Worm (Caenorhabditis elegans) whole organism, L1 larva: Measurements from ENCODE around the gene C05C10.8.

ENCODE experiments used
- C04F5.9 ChIP-seq: sonication (generic microtip); optimal IDR thresholded peaks from 2 replicates; lab custom pipeline; 2016; ENCODE audit warnings: missing genetic modification characterization, missing compliant biosample characterization
- C16A3.4 ChIP-seq: fragments of 150-350 bp; optimal IDR thresholded peaks from 2 replicates; lab custom pipeline; 2014; ENCODE audit warnings: missing biosample characterization, missing genetic modification characterization
- C34B4.2 ChIP-seq: sonication (generic microtip); optimal IDR thresholded peaks from 2 replicates; lab custom pipeline; 2017; ENCODE audit warnings: mild to moderate bottlenecking, missing genetic modification characterization, missing compliant biosample characterization
- Y116A8C.19 ChIP-seq: sonication (generic microtip); optimal IDR thresholded peaks from 2 replicates; lab custom pipeline; 2016; ENCODE audit warnings: missing compliant biosample characterization, missing genetic modification characterization, borderline replicate concordance
- aly-2 ChIP-seq: fragments of 150-350 bp; optimal IDR thresholded peaks from 2 replicates; lab custom pipeline; 2014; ENCODE audit warnings: missing biosample characterization, missing genetic modification characterization
- ama-1 ChIP-seq: fragments of 150-350 bp; optimal IDR thresholded peaks from 2 replicates; lab custom pipeline; 2014
- blmp-1 ChIP-seq: fragments of 150-350 bp; optimal IDR thresholded peaks from 2 replicates; lab custom pipeline; 2014; ENCODE audit warnings: missing biosample characterization, missing genetic modification characterization
- ceh-8 ChIP-seq: fragments of 200-800 bp; sonication (Bioruptor generic); optimal IDR thresholded peaks from 2 replicates; lab custom pipeline; 2018; ENCODE audit warnings: mild to moderate bottlenecking, missing genetic modification characterization, moderate library complexity, missing compliant biosample characterization
- ceh-82 ChIP-seq, 3 experiments: fragments of 150-350 bp in 1 of 3; sonication (generic microtip) in 2 of 3; optimal IDR thresholded peaks; 2 replicates each; lab custom pipeline; 2014 to 2017; ENCODE audit warnings: missing biosample characterization in 3 of 3, missing genetic modification characterization in 3 of 3
- ceh-88 ChIP-seq: fragments of 200-800 bp; sonication (Bioruptor generic); IDR thresholded peaks from 2 replicates; pipeline ENCODE4 v1.3.6; 2022; ENCODE audit warnings: missing genetic modification characterization, missing compliant biosample characterization
- ceh-90 ChIP-seq: sonication (generic microtip); optimal IDR thresholded peaks from 2 replicates; lab custom pipeline; 2016; ENCODE audit warnings: missing genetic modification characterization, missing compliant biosample characterization
- dpl-1 ChIP-seq, 3 experiments: fragments of 150-350 bp in 2 of 3; sonication (generic microtip) in 1 of 3; optimal IDR thresholded peaks; 2 replicates each; lab custom pipeline; 2014 to 2017; ENCODE audit warnings: missing biosample characterization in 3 of 3, missing genetic modification characterization in 3 of 3, missing genetic modification reagents in 3 of 3
- dsc-1 ChIP-seq: sonication (generic microtip); optimal IDR thresholded peaks from 2 replicates; lab custom pipeline; 2016; ENCODE audit warnings: mild to moderate bottlenecking, missing genetic modification characterization, missing compliant biosample characterization
- efl-1 ChIP-seq, 4 experiments: fragments of 150-350 bp; optimal IDR thresholded peaks in 3 of 4; peaks in 1 of 4; 1 replicate in 1 of 4; 2 replicates in 3 of 4; lab custom pipeline; 2014; ENCODE audit warnings: missing biosample characterization in 2 of 4, missing genetic modification characterization in 2 of 4, missing genetic modification reagents in 2 of 4
- efl-3 ChIP-seq: fragments of 200-800 bp; sonication (Bioruptor generic); optimal IDR thresholded peaks from 2 replicates; lab custom pipeline; 2018; ENCODE audit warnings: mild to moderate bottlenecking, missing genetic modification characterization, missing compliant biosample characterization
- egl-13 ChIP-seq: sonication (generic microtip); optimal IDR thresholded peaks from 2 replicates; lab custom pipeline; 2016; ENCODE audit warnings: missing genotype, missing genetic modification reagents, missing genetic modification characterization, missing compliant biosample characterization
- elt-2 ChIP-seq: sonication (generic microtip); optimal IDR thresholded peaks from 2 replicates; lab custom pipeline; 2016; ENCODE audit warnings: missing genetic modification characterization, mild to moderate bottlenecking, inconsistent platforms, missing compliant biosample characterization, missing genetic modification reagents
- elt-3 ChIP-seq, 6 experiments: fragments of 150-350 bp in 1 of 6; sonication (generic microtip); optimal IDR thresholded peaks; 2 replicates each; lab custom pipeline; 2017 to 2018; ENCODE audit warnings: missing biosample characterization in 6 of 6, missing genetic modification characterization in 6 of 6, inconsistent platforms in 1 of 6
- ets-5 ChIP-seq: fragments of 200-800 bp; sonication (Bioruptor generic); IDR thresholded peaks from 2 replicates; pipeline ENCODE4 v1.3.6; 2022; ENCODE audit warnings: missing genetic modification characterization, missing compliant biosample characterization
- grh-1 ChIP-seq: fragments of 200-800 bp; sonication (Bioruptor generic); IDR thresholded peaks from 2 replicates; pipeline ENCODE4 v1.3.6; 2022; ENCODE audit warnings: missing genetic modification reagents, missing genetic modification characterization, missing compliant biosample characterization
- hpl-2 ChIP-seq: fragments of 150-350 bp; optimal IDR thresholded peaks from 2 replicates; lab custom pipeline; 2014; ENCODE audit warnings: missing biosample characterization, missing genetic modification reagents, missing genetic modification characterization
- irx-1 ChIP-seq: sonication (generic microtip); optimal IDR thresholded peaks from 2 replicates; lab custom pipeline; 2016; ENCODE audit warnings: missing genetic modification characterization, missing compliant biosample characterization
- isw-1 ChIP-seq: fragments of 200-800 bp; sonication (Bioruptor generic); IDR thresholded peaks from 2 replicates; pipeline ENCODE4 v1.3.6; 2022; ENCODE audit warnings: missing genetic modification characterization, missing compliant biosample characterization
- lin-14 ChIP-seq: fragments of 200-800 bp; sonication (Bioruptor generic); optimal IDR thresholded peaks from 2 replicates; lab custom pipeline; 2018; ENCODE audit warnings: mild to moderate bottlenecking, missing genetic modification characterization, moderate library complexity, missing compliant biosample characterization
- lin-15B ChIP-seq: fragments of 150-350 bp; sonication (generic microtip); optimal IDR thresholded peaks from 3 replicates; lab custom pipeline; 2014; ENCODE audit warnings: missing biosample characterization, missing genetic modification characterization
- lin-35 ChIP-seq, 2 experiments: fragments of 150-350 bp; optimal IDR thresholded peaks; 2 replicates each; lab custom pipeline; 2014; ENCODE audit warnings: missing biosample characterization in 2 of 2, missing genetic modification characterization in 2 of 2, missing genetic modification reagents in 2 of 2
- lin-39 ChIP-seq: fragments of 150-350 bp; optimal IDR thresholded peaks from 2 replicates; lab custom pipeline; 2014; ENCODE audit warnings: missing biosample characterization, missing genetic modification reagents, missing genetic modification characterization
- lsy-2 ChIP-seq, 2 experiments: fragments of 150-350 bp; optimal IDR thresholded peaks; 2 replicates each; lab custom pipeline; 2014; ENCODE audit warnings: missing biosample characterization in 2 of 2, missing genetic modification characterization in 2 of 2
- mab-9 ChIP-seq: fragments of 200-800 bp; sonication (Bioruptor generic); IDR thresholded peaks from 2 replicates; pipeline ENCODE4 v1.3.6; 2022; ENCODE audit warnings: missing genetic modification reagents, missing genetic modification characterization, missing compliant biosample characterization
- mef-2 ChIP-seq: fragments of 150-350 bp; optimal IDR thresholded peaks from 2 replicates; lab custom pipeline; 2014; ENCODE audit warnings: missing biosample characterization, missing genetic modification characterization
- mep-1 ChIP-seq: fragments of 150-350 bp; optimal IDR thresholded peaks from 2 replicates; lab custom pipeline; 2014; ENCODE audit warnings: missing biosample characterization, missing genetic modification characterization
- nhr-11 ChIP-seq: fragments of 150-350 bp; optimal IDR thresholded peaks from 2 replicates; lab custom pipeline; 2014; ENCODE audit warnings: missing biosample characterization, missing genetic modification characterization
- nhr-19 ChIP-seq: fragments of 200-800 bp; sonication (Bioruptor generic); conservative IDR thresholded peaks from 2 replicates; pipeline ENCODE4 v1.3.6; 2022; ENCODE audit warnings: missing genetic modification characterization, missing compliant biosample characterization
- nhr-20 ChIP-seq: sonication (generic microtip); optimal IDR thresholded peaks from 2 replicates; lab custom pipeline; 2016; ENCODE audit warnings: mild to moderate bottlenecking, missing genetic modification characterization, missing compliant biosample characterization
- nhr-71 ChIP-seq: sonication (generic microtip); optimal IDR thresholded peaks from 2 replicates; lab custom pipeline; 2016; ENCODE audit warnings: mild to moderate bottlenecking, missing genetic modification characterization, moderate library complexity, missing compliant biosample characterization
- nhr-77 ChIP-seq: fragments of 150-350 bp; optimal IDR thresholded peaks from 2 replicates; lab custom pipeline; 2014; ENCODE audit warnings: missing biosample characterization, missing genetic modification characterization
- nhr-84 ChIP-seq: sonication (generic microtip); optimal IDR thresholded peaks from 2 replicates; lab custom pipeline; 2017; ENCODE audit warnings: missing biosample characterization, missing genetic modification characterization
- nhr-85 ChIP-seq: sonication (generic microtip); peaks from one replicate; lab custom pipeline; 2016; ENCODE audit warnings: missing genetic modification characterization, inconsistent platforms, missing compliant biosample characterization
- pax-3 ChIP-seq: fragments of 200-800 bp; sonication (Bioruptor generic); optimal IDR thresholded peaks from 2 replicates; lab custom pipeline; 2018; ENCODE audit warnings: mild to moderate bottlenecking, missing genetic modification characterization, moderate library complexity, missing compliant biosample characterization
- rnt-1 ChIP-seq: sonication (generic microtip); optimal IDR thresholded peaks from 2 replicates; lab custom pipeline; 2016; ENCODE audit warnings: mild to moderate bottlenecking, missing genetic modification characterization, moderate library complexity, missing compliant biosample characterization
- skn-1 ChIP-seq: fragments of 150-350 bp; optimal IDR thresholded peaks from 2 replicates; lab custom pipeline; 2014; ENCODE audit warnings: missing biosample characterization, missing genetic modification characterization
- snu-23 ChIP-seq: sonication (generic microtip); optimal IDR thresholded peaks from 2 replicates; lab custom pipeline; 2016; ENCODE audit warnings: missing genetic modification characterization, missing compliant biosample characterization
- sox-4 ChIP-seq: sonication (generic microtip); optimal IDR thresholded peaks from 2 replicates; lab custom pipeline; 2016; ENCODE audit warnings: missing genetic modification characterization, missing compliant biosample characterization
- swsn-7 ChIP-seq: sonication (generic microtip); optimal IDR thresholded peaks from 2 replicates; lab custom pipeline; 2016; ENCODE audit warnings: missing genetic modification characterization, missing compliant biosample characterization
- tbx-2 ChIP-seq: sonication (generic microtip); optimal IDR thresholded peaks from 2 replicates; lab custom pipeline; 2016; ENCODE audit warnings: missing genetic modification characterization, missing compliant biosample characterization
- tlp-1 ChIP-seq: fragments of 150-350 bp; optimal IDR thresholded peaks from 2 replicates; lab custom pipeline; 2014; ENCODE audit warnings: missing biosample characterization, missing genetic modification characterization
- unc-86 ChIP-seq: sonication (generic microtip); optimal IDR thresholded peaks from 2 replicates; lab custom pipeline; 2016; ENCODE audit warnings: missing genetic modification characterization, missing compliant biosample characterization
- xbp-1 ChIP-seq: sonication (generic microtip); optimal IDR thresholded peaks from 2 replicates; lab custom pipeline; 2016; ENCODE audit warnings: missing genetic modification characterization, missing compliant biosample characterization
- ztf-4 ChIP-seq: fragments of 150-350 bp; optimal IDR thresholded peaks from 2 replicates; lab custom pipeline; 2014; ENCODE audit warnings: missing biosample characterization, missing genetic modification characterization

The C05C10.8 gene

DNA sequence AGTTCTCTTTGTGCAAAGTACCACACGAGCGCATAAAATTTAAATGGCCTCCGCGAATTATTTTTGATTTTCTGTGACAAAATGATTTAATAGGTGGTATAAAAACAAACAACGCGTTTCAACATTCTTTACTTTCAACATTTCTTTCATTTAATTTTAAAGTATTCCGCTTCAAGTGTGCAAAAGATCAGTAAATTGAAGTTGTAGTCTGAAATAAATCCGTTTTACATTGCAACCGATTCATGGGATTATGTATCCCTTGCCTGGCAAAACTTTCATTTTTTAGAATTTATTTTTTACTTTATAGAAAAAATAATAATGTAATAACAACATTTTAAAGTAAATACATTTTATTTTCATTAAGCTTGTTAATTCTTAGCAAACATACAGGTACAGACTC, 23.4 kb downstream of the C05C10.8 start, which contains the start of gene F26C11.1:
Gene F26C11.1, plus strand, starts transcription at position 301 of the 400 bp plus-strand sequence.
- TF ChIP-seq ama-1 = no peak
- no peak for TF ChIP-seq ceh-82 (tag; optimal IDR thresholded peaks at IDR 0.05; lab: Kevin White, UChicago)
- TF ChIP-seq unc-86 (tag; lab: Kevin White, UChicago) = no peak
- no peak for TF ChIP-seq nhr-84 (tag; lab: Kevin White, UChicago)
- TF ChIP-seq swsn-7 (tag; lab: Kevin White, UChicago) = no peak
- no peak for TF ChIP-seq lin-35 (GFP tag; optimal IDR thresholded peaks at IDR 0.05; lab: Kevin White, UChicago)
- no peak for TF ChIP-seq ztf-4 (tag; lab: Kevin White, UChicago)
- TF ChIP-seq dsc-1 (tag; lab: Kevin White, UChicago) = no peak
- TF ChIP-seq, all 84 proteins: peak for 0

DNA sequence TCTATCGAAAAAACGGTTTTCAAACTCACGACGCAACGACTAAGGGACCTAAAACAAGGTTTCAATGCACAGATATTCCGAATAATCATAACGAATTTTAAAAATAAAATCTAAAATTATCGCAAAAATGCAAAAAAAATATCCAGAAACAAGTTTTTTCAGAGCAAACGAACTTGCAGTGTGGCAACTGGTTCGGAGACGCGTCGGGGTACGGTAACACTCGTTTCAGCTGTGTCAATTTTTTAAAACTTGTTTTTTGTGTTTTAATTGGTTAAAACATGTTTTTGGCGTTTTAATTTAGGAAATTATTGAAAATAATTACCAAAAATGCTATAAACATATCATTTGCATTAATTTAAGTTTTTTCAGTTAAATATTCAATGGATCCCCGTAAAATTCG, 25.4 kb downstream of the C05C10.8 start, which contains the start of gene C08H9.16:
Gene C08H9.16, plus strand, starts transcription at position 370 of the 400 bp plus-strand sequence.
- peak; percentile 63 to 68 for TF ChIP-seq efl-1 (optimal IDR thresholded peaks at IDR 0.05; lab: Kevin White, UChicago)
- peak; percentile 53 to 94 for TF ChIP-seq efl-1 (GFP tag; optimal IDR thresholded peaks at IDR 0.05 in 1 of 2; lab: Kevin White, UChicago)
- peak; percentile 18 for TF ChIP-seq xbp-1
- no peak for TF ChIP-seq egl-13 (tag; lab: Kevin White, UChicago)
- peak; percentile 7 for TF ChIP-seq swsn-7 (tag; lab: Kevin White, UChicago)
- peak; percentile 58 for TF ChIP-seq skn-1 (tag; lab: Kevin White, UChicago)
- peak; percentile 50 to 71 (median 59) for TF ChIP-seq dpl-1 (GFP tag; optimal IDR thresholded peaks at IDR 0.05; lab: Kevin White, UChicago)
- TF ChIP-seq nhr-85 = peak; percentile 76
- TF ChIP-seq ceh-82 (tag; optimal IDR thresholded peaks at IDR 0.05; lab: Kevin White, UChicago) = peak in 2 of 3 experiments; percentile 11 to 24
- TF ChIP-seq lin-14 = peak; percentile 38
- TF ChIP-seq nhr-11 (tag; lab: Kevin White, UChicago) = no peak
- no peak for TF ChIP-seq elt-2 (tag; lab: Kevin White, UChicago)
- TF ChIP-seq irx-1 (tag; lab: Kevin White, UChicago) = peak; percentile 1
- TF ChIP-seq nhr-71 (tag; lab: Kevin White, UChicago) = peak; percentile 59
- TF ChIP-seq grh-1 (GFP tag; lab: Robert Waterston, UW) = peak; percentile 86
- peak; percentile 7 for TF ChIP-seq nhr-20 (tag; lab: Kevin White, UChicago)
- peak; percentile 24; the same call in 1 of the 2 replicates for TF ChIP-seq nhr-19
- no peak for TF ChIP-seq dsc-1 (tag; lab: Kevin White, UChicago)
- peak; percentile 30 to 71 for TF ChIP-seq lin-35 (GFP tag; optimal IDR thresholded peaks at IDR 0.05; lab: Kevin White, UChicago)
- no peak for TF ChIP-seq ceh-8 (GFP tag; lab: Kevin White, UChicago)
- peak in 1 of 6 experiments; percentile 68 for TF ChIP-seq elt-3 (tag; optimal IDR thresholded peaks at IDR 0.05; lab: Kevin White, UChicago)
- peak; percentile 9; the same call in 1 of the 2 replicates for TF ChIP-seq isw-1 (GFP tag; lab: Robert Waterston, UW)
- TF ChIP-seq ceh-88 (GFP tag; lab: Robert Waterston, UW) = no peak
- peak; percentile 65 for TF ChIP-seq C16A3.4 (tag; lab: Kevin White, UChicago)
- peak; percentile 28 for TF ChIP-seq ztf-4 (tag; lab: Kevin White, UChicago)
- TF ChIP-seq hpl-2 (GFP tag; lab: Kevin White, UChicago) = no peak
- TF ChIP-seq tbx-2 (tag; lab: Kevin White, UChicago) = peak; percentile 31
- TF ChIP-seq mep-1 (tag; lab: Kevin White, UChicago) = peak; percentile 46
- peak; percentile 96 to 98 for TF ChIP-seq lsy-2 (tag; optimal IDR thresholded peaks at IDR 0.05; lab: Kevin White, UChicago)
- no peak for TF ChIP-seq nhr-84 (tag; lab: Kevin White, UChicago)
- peak; percentile 46 for TF ChIP-seq lin-15B (tag; lab: Kevin White, UChicago)
- no peak for TF ChIP-seq efl-3 (GFP tag; lab: Kevin White, UChicago)
- no peak for TF ChIP-seq mab-9 (GFP tag; lab: Robert Waterston, UW)
- no peak for TF ChIP-seq ets-5 (GFP tag; lab: Robert Waterston, UW)
- TF ChIP-seq blmp-1 (tag; lab: Kevin White, UChicago) = peak; percentile 45
- TF ChIP-seq rnt-1 (tag; lab: Kevin White, UChicago) = peak; percentile 17
- TF ChIP-seq, all 84 proteins: peak for 24

DNA sequence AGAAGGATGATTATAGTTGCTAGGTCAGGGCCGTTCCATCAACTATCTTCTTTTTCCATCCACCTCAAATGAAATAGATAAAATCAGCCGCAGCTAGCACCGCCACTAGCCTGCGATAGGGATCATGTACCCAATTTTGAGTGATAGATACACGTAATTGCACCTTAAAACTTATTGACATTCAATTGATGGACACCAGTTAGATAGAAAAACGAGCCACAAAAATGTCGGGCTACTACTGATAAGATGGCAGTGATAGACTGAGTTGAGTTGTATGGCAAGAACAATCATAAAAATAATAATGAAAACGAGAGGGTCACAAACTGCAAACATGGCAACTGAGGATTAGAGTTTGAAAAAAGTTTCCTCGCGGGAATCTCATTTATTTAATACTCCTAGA, 26.0 kb downstream of the C05C10.8 start:
- no peak for TF ChIP-seq C04F5.9 (tag; lab: Kevin White, UChicago)
- TF ChIP-seq Y116A8C.19 (tag; lab: Kevin White, UChicago) = no peak
- TF ChIP-seq C34B4.2 (tag; lab: Kevin White, UChicago) = no peak
- TF ChIP-seq ceh-90 (tag; lab: Kevin White, UChicago) = no peak
- peak; percentile 1 for TF ChIP-seq nhr-85
- TF ChIP-seq tlp-1 (tag; lab: Kevin White, UChicago) = no peak
- TF ChIP-seq xbp-1 = no peak
- TF ChIP-seq sox-4 (tag; lab: Kevin White, UChicago) = no peak
- no peak for TF ChIP-seq mef-2
- TF ChIP-seq pax-3 (tag; lab: Kevin White, UChicago) = no peak
- no peak for TF ChIP-seq efl-1 (optimal IDR thresholded peaks at IDR 0.05; lab: Kevin White, UChicago)
- TF ChIP-seq efl-1 (GFP tag; optimal IDR thresholded peaks at IDR 0.05 in 1 of 2; lab: Kevin White, UChicago) = peak in 1 of 2 experiments; percentile 90
- TF ChIP-seq aly-2 = no peak
- TF ChIP-seq lin-39 (tag; lab: Kevin White, UChicago) = no peak
- TF ChIP-seq nhr-11 (tag; lab: Kevin White, UChicago) = no peak
- TF ChIP-seq nhr-77 (tag; lab: Kevin White, UChicago) = no peak
- TF ChIP-seq snu-23 (GFP tag; lab: Kevin White, UChicago) = no peak
